Worm (Caenorhabditis elegans) whole organism, L1 larva: ENCODE data around the gene trxr-1.

Source experiments
- C16A3.4 ChIP-seq: fragments of 150-350 bp; optimal IDR thresholded peaks from 2 replicates; lab custom pipeline; 2014; ENCODE audit warnings: missing biosample characterization, missing genetic modification characterization
- C34B4.2 ChIP-seq: sonication (generic microtip); optimal IDR thresholded peaks from 2 replicates; lab custom pipeline; 2017; ENCODE audit warnings: mild to moderate bottlenecking, missing genetic modification characterization, missing compliant biosample characterization
- Y116A8C.19 ChIP-seq: sonication (generic microtip); optimal IDR thresholded peaks from 2 replicates; lab custom pipeline; 2016; ENCODE audit warnings: missing compliant biosample characterization, missing genetic modification characterization, borderline replicate concordance
- aha-1 ChIP-seq: fragments of 150-350 bp; optimal IDR thresholded peaks from 2 replicates; lab custom pipeline; 2014; ENCODE audit warnings: missing biosample characterization, missing genetic modification characterization
- alr-1 ChIP-seq: fragments of 200-800 bp; sonication (Bioruptor generic); optimal IDR thresholded peaks from 2 replicates; lab custom pipeline; 2018; ENCODE audit warnings: borderline replicate concordance, mild to moderate bottlenecking, missing genetic modification characterization, missing compliant biosample characterization
- aly-2 ChIP-seq: fragments of 150-350 bp; optimal IDR thresholded peaks from 2 replicates; lab custom pipeline; 2014; ENCODE audit warnings: missing biosample characterization, missing genetic modification characterization
- blmp-1 ChIP-seq: fragments of 150-350 bp; optimal IDR thresholded peaks from 2 replicates; lab custom pipeline; 2014; ENCODE audit warnings: missing biosample characterization, missing genetic modification characterization
- ceh-8 ChIP-seq: fragments of 200-800 bp; sonication (Bioruptor generic); optimal IDR thresholded peaks from 2 replicates; lab custom pipeline; 2018; ENCODE audit warnings: mild to moderate bottlenecking, missing genetic modification characterization, moderate library complexity, missing compliant biosample characterization
- ceh-90 ChIP-seq: sonication (generic microtip); optimal IDR thresholded peaks from 2 replicates; lab custom pipeline; 2016; ENCODE audit warnings: missing genetic modification characterization, missing compliant biosample characterization
- ces-1 ChIP-seq: fragments of 150-350 bp; optimal IDR thresholded peaks from 2 replicates; lab custom pipeline; 2014; ENCODE audit warnings: missing biosample characterization, missing genetic modification reagents, missing genetic modification characterization
- dpl-1 ChIP-seq, 3 experiments: fragments of 150-350 bp in 2 of 3; sonication (generic microtip) in 1 of 3; optimal IDR thresholded peaks; 2 replicates each; lab custom pipeline; 2014 to 2017; ENCODE audit warnings: missing biosample characterization in 3 of 3, missing genetic modification characterization in 3 of 3, missing genetic modification reagents in 3 of 3
- efl-1 ChIP-seq, 4 experiments: fragments of 150-350 bp; optimal IDR thresholded peaks in 3 of 4; peaks in 1 of 4; 1 replicate in 1 of 4; 2 replicates in 3 of 4; lab custom pipeline; 2014; ENCODE audit warnings: missing biosample characterization in 2 of 4, missing genetic modification characterization in 2 of 4, missing genetic modification reagents in 2 of 4
- efl-3 ChIP-seq: fragments of 200-800 bp; sonication (Bioruptor generic); optimal IDR thresholded peaks from 2 replicates; lab custom pipeline; 2018; ENCODE audit warnings: mild to moderate bottlenecking, missing genetic modification characterization, missing compliant biosample characterization
- egl-13 ChIP-seq: sonication (generic microtip); optimal IDR thresholded peaks from 2 replicates; lab custom pipeline; 2016; ENCODE audit warnings: missing genotype, missing genetic modification reagents, missing genetic modification characterization, missing compliant biosample characterization
- egl-27 ChIP-seq, 2 experiments: fragments of 150-350 bp in 1 of 2; sonication (generic microtip); optimal IDR thresholded peaks; 3 replicates each; lab custom pipeline; 2017 to 2018; ENCODE audit warnings: missing biosample characterization in 2 of 2, missing genetic modification characterization in 2 of 2, missing genetic modification reagents in 2 of 2
- elt-2 ChIP-seq: sonication (generic microtip); optimal IDR thresholded peaks from 2 replicates; lab custom pipeline; 2016; ENCODE audit warnings: missing genetic modification characterization, mild to moderate bottlenecking, inconsistent platforms, missing compliant biosample characterization, missing genetic modification reagents
- fkh-10 ChIP-seq: sonication (generic microtip); optimal IDR thresholded peaks from 2 replicates; lab custom pipeline; 2017; ENCODE audit warnings: missing biosample characterization, missing genetic modification reagents, missing genetic modification characterization
- hlh-17 ChIP-seq: fragments of 200-800 bp; sonication (Bioruptor generic); optimal IDR thresholded peaks from 2 replicates; lab custom pipeline; 2018; ENCODE audit warnings: missing genetic modification characterization, mild to moderate bottlenecking, missing compliant biosample characterization, moderate library complexity, borderline replicate concordance
- irx-1 ChIP-seq: sonication (generic microtip); optimal IDR thresholded peaks from 2 replicates; lab custom pipeline; 2016; ENCODE audit warnings: missing genetic modification characterization, missing compliant biosample characterization
- jun-1 ChIP-seq: fragments of 150-350 bp; optimal IDR thresholded peaks from 2 replicates; lab custom pipeline; 2014; ENCODE audit warnings: missing biosample characterization, missing genetic modification reagents, missing genetic modification characterization
- lin-15B ChIP-seq: fragments of 150-350 bp; sonication (generic microtip); optimal IDR thresholded peaks from 3 replicates; lab custom pipeline; 2014; ENCODE audit warnings: missing biosample characterization, missing genetic modification characterization
- lin-39 ChIP-seq: fragments of 150-350 bp; optimal IDR thresholded peaks from 2 replicates; lab custom pipeline; 2014; ENCODE audit warnings: missing biosample characterization, missing genetic modification reagents, missing genetic modification characterization
- mep-1 ChIP-seq: fragments of 150-350 bp; optimal IDR thresholded peaks from 2 replicates; lab custom pipeline; 2014; ENCODE audit warnings: missing biosample characterization, missing genetic modification characterization
- nhr-12 ChIP-seq: sonication (generic microtip); optimal IDR thresholded peaks from 2 replicates; lab custom pipeline; 2017; ENCODE audit warnings: missing biosample characterization, missing genetic modification characterization
- nhr-237 ChIP-seq: fragments of 150-350 bp; optimal IDR thresholded peaks from 2 replicates; lab custom pipeline; 2014; ENCODE audit warnings: missing biosample characterization, missing genetic modification characterization
- nhr-77 ChIP-seq: fragments of 150-350 bp; optimal IDR thresholded peaks from 2 replicates; lab custom pipeline; 2014; ENCODE audit warnings: missing biosample characterization, missing genetic modification characterization
- nhr-90 ChIP-seq: sonication (generic microtip); optimal IDR thresholded peaks from 2 replicates; lab custom pipeline; 2016; ENCODE audit warnings: mild to moderate bottlenecking, missing genetic modification characterization, missing compliant biosample characterization; ENCODE audit not compliant: poor library complexity
- pag-3 ChIP-seq: sonication (generic microtip); optimal IDR thresholded peaks from 2 replicates; lab custom pipeline; 2017; ENCODE audit warnings: missing genetic modification characterization, mild to moderate bottlenecking, missing compliant biosample characterization, antibody characterized with exemption, borderline replicate concordance; ENCODE audit not compliant: insufficient read depth
- pax-3 ChIP-seq: fragments of 200-800 bp; sonication (Bioruptor generic); optimal IDR thresholded peaks from 2 replicates; lab custom pipeline; 2018; ENCODE audit warnings: mild to moderate bottlenecking, missing genetic modification characterization, moderate library complexity, missing compliant biosample characterization
- pqm-1 ChIP-seq: sonication (generic microtip); optimal IDR thresholded peaks from 3 replicates; lab custom pipeline; 2017; ENCODE audit warnings: missing biosample characterization, missing genetic modification characterization
- rnt-1 ChIP-seq: sonication (generic microtip); optimal IDR thresholded peaks from 2 replicates; lab custom pipeline; 2016; ENCODE audit warnings: mild to moderate bottlenecking, missing genetic modification characterization, moderate library complexity, missing compliant biosample characterization
- skn-1 ChIP-seq: fragments of 150-350 bp; optimal IDR thresholded peaks from 2 replicates; lab custom pipeline; 2014; ENCODE audit warnings: missing biosample characterization, missing genetic modification characterization
- sox-4 ChIP-seq: sonication (generic microtip); optimal IDR thresholded peaks from 2 replicates; lab custom pipeline; 2016; ENCODE audit warnings: missing genetic modification characterization, missing compliant biosample characterization
- sptf-1 ChIP-seq: fragments of 150-350 bp; optimal IDR thresholded peaks from 2 replicates; lab custom pipeline; 2014; ENCODE audit warnings: missing biosample characterization, missing genetic modification characterization
- sup-37 ChIP-seq: fragments of 200-800 bp; sonication (Bioruptor generic); optimal IDR thresholded peaks from 2 replicates; lab custom pipeline; 2018; ENCODE audit warnings: mild to moderate bottlenecking, missing genetic modification characterization, missing compliant biosample characterization
- swsn-7 ChIP-seq: sonication (generic microtip); optimal IDR thresholded peaks from 2 replicates; lab custom pipeline; 2016; ENCODE audit warnings: missing genetic modification characterization, missing compliant biosample characterization
- tlp-1 ChIP-seq: fragments of 150-350 bp; optimal IDR thresholded peaks from 2 replicates; lab custom pipeline; 2014; ENCODE audit warnings: missing biosample characterization, missing genetic modification characterization
- unc-130 ChIP-seq: fragments of 150-350 bp; optimal IDR thresholded peaks from 2 replicates; lab custom pipeline; 2017; ENCODE audit warnings: missing biosample characterization, missing genetic modification characterization, inconsistent platforms
- unc-62 ChIP-seq: fragments of 150-350 bp; optimal IDR thresholded peaks from 2 replicates; lab custom pipeline; 2014; ENCODE audit warnings: missing biosample characterization, missing genetic modification reagents, missing genetic modification characterization
- unc-86 ChIP-seq: sonication (generic microtip); optimal IDR thresholded peaks from 2 replicates; lab custom pipeline; 2016; ENCODE audit warnings: missing genetic modification characterization, missing compliant biosample characterization
- unc-98 ChIP-seq: fragments of 200-800 bp; sonication (Bioruptor generic); IDR thresholded peaks from 2 replicates; pipeline ENCODE4 v1.3.6; 2022; ENCODE audit warnings: missing genetic modification characterization, missing compliant biosample characterization
- xbp-1 ChIP-seq: sonication (generic microtip); optimal IDR thresholded peaks from 2 replicates; lab custom pipeline; 2016; ENCODE audit warnings: missing genetic modification characterization, missing compliant biosample characterization
- zag-1 ChIP-seq: fragments of 150-350 bp; optimal IDR thresholded peaks from 2 replicates; lab custom pipeline; 2014; ENCODE audit warnings: missing biosample characterization, missing genetic modification characterization
- zip-4 ChIP-seq: fragments of 200-800 bp; sonication (Bioruptor generic); optimal IDR thresholded peaks from 2 replicates; lab custom pipeline; 2018; ENCODE audit warnings: mild to moderate bottlenecking, missing genetic modification characterization, moderate library complexity, missing compliant biosample characterization
- ztf-11 ChIP-seq, 2 experiments: sonication (generic microtip); optimal IDR thresholded peaks; 2 replicates each; lab custom pipeline; 2016 to 2017; ENCODE audit warnings: missing genetic modification characterization in 2 of 2, missing biosample characterization in 1 of 2, missing compliant biosample characterization in 1 of 2

The trxr-1 gene

ce11 chrIV:7035823-7036222, 24.1 kb downstream of the trxr-1 start, which contains the start of gene C06G3.3:
C06G3.3 (plus strand) TSS chrIV:7036123.
- TF ChIP-seq blmp-1 (tag; lab: Kevin White, UChicago) (peak; percentile 6), skn-1 (tag; lab: Kevin White, UChicago) (no peak)

DNA sequence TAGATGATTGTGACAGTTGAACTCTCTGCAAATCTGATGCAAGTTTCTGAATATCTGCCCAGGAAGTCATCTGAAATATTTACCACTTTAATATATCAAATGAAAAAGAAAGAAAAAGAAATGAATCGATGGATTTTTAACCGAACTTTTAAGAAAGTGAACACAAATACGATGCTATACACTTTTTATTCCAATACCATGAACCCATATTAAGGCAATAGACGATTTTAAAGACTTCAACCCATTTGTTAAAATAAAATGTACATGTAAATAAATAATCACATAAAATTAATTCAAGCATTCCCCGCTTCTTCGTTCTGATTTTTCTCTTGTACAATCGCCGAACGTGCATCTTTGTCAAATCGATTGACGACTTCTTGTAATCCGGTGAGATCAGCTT, 25.0 kb downstream of the trxr-1 start, which contains the start of gene ufl-1:
Gene ufl-1 (minus strand): TSS at position 70 of the 400 bp plus-strand sequence.
- no peak for TF ChIP-seq efl-1 (optimal IDR thresholded peaks at IDR 0.05; lab: Kevin White, UChicago)
- peak in 1 of 2 experiments; percentile 50 for TF ChIP-seq efl-1 (GFP tag; optimal IDR thresholded peaks at IDR 0.05 in 1 of 2; lab: Kevin White, UChicago)
- TF ChIP-seq aly-2 (tag; lab: Kevin White, UChicago) = no peak
- no peak for TF ChIP-seq sup-37 (GFP tag; lab: Kevin White, UChicago)

- TF ChIP-seq sox-4 (tag; lab: Kevin White, UChicago) (peak; percentile 63), zip-4 (peak; percentile 64), egl-13 (tag; lab: Kevin White, UChicago) (peak; percentile 74), fkh-10 (peak; percentile 51), zag-1 (tag; lab: Kevin White, UChicago) (no peak), unc-98 (GFP tag; lab: Robert Waterston, UW) (no peak), unc-130 (tag; lab: Kevin White, UChicago) (peak; percentile 96), rnt-1 (tag; lab: Kevin White, UChicago) (peak; percentile 93), elt-2 (tag; lab: Kevin White, UChicago) (peak; percentile 50), ceh-90 (tag; lab: Kevin White, UChicago) (peak; percentile 12), sptf-1 (no peak), egl-27 (tag; optimal IDR thresholded peaks at IDR 0.05; lab: Kevin White, UChicago) (no peak), aha-1 (tag; lab: Kevin White, UChicago) (no peak), nhr-237 (tag; lab: Kevin White, UChicago) (no peak), pax-3 (peak; percentile 32), lin-15B (tag; lab: Kevin White, UChicago) (peak; percentile 75), Y116A8C.19 (no peak), C16A3.4 (tag; lab: Kevin White, UChicago) (peak; percentile 94), nhr-90 (peak; percentile 85), xbp-1 (tag; lab: Kevin White, UChicago) (peak; percentile 83), irx-1 (tag; lab: Kevin White, UChicago) (peak; percentile 71), ces-1 (GFP tag; lab: Kevin White, UChicago) (no peak), mep-1 (tag; lab: Kevin White, UChicago) (peak; percentile 81), jun-1 (tag; lab: Kevin White, UChicago) (peak; percentile 44), tlp-1 (tag; lab: Kevin White, UChicago) (no peak), lin-39 (tag; lab: Kevin White, UChicago) (peak; percentile 75), aly-2 (tag; lab: Kevin White, UChicago) (no peak), dpl-1 (GFP tag; optimal IDR thresholded peaks at IDR 0.05; lab: Kevin White, UChicago) (peak; percentile 91 to 96 (median 95)), pqm-1 (no peak), hlh-17 (GFP tag; lab: Kevin White, UChicago) (no peak), ztf-11 (tag; optimal IDR thresholded peaks at IDR 0.05; lab: Kevin White, UChicago) (peak in 1 of 2 experiments; percentile 63), efl-3 (GFP tag; lab: Kevin White, UChicago) (no peak), C34B4.2 (tag; lab: Kevin White, UChicago) (no peak), ceh-8 (GFP tag; lab: Kevin White, UChicago) (peak; percentile 45), unc-62 (GFP tag; lab: Kevin White, UChicago) (no peak), unc-86 (peak; percentile 83), alr-1 (tag; lab: Kevin White, UChicago) (no peak), pag-3 (tag; lab: Kevin White, UChicago) (no peak), efl-1 (optimal IDR thresholded peaks at IDR 0.05; lab: Kevin White, UChicago) (peak; percentile 96 to 97), efl-1 (GFP tag; optimal IDR thresholded peaks at IDR 0.05 in 1 of 2; lab: Kevin White, UChicago) (peak; percentile 95 to 99), nhr-77 (tag; lab: Kevin White, UChicago) (peak; percentile 68), nhr-12 (tag; lab: Kevin White, UChicago) (no peak), swsn-7 (tag; lab: Kevin White, UChicago) (peak; percentile 83)
Measured at ce11 chrIV:7039476-7040261, 27.9 kb downstream of the trxr-1 start, which contains the start of the genes cogc-2 and klp-18. cogc-2 (minus strand) TSS chrIV:7039580. klp-18 (plus strand) TSS chrIV:7040211.
